Worm (Caenorhabditis elegans): ENCODE measurements around the gene mam-4.
"Not testable (repeated sequence)": the region's sequence is repeated elsewhere in the genome, so short reads cannot be mapped to it uniquely, and the experiment has no call there.

mam-4 gene

ce11 chrV:11279564-11279963 lies 31.6 kb downstream of the mam-4 start:
- TF ChIP-seq F49E8.2 (tag; optimal IDR thresholded peaks at IDR 0.05; ENCODE audit: borderline replicate concordance): peak; percentile 37
- TF ChIP-seq cey-2 (tag; optimal IDR thresholded peaks at IDR 0.05; ENCODE audit: borderline replicate concordance, insufficient read depth): no peak

- TF ChIP-seq tag-97 (GFP tag; IDR thresholded peaks at IDR 0.05) (no peak), lim-7 (GFP tag; IDR thresholded peaks at IDR 0.05) (no peak), nhr-28 (tag; optimal IDR thresholded peaks at IDR 0.05) (peak; percentile 27), nhr-111 (GFP tag; optimal IDR thresholded peaks at IDR 0.05) (no peak), ZK546.5 (tag; optimal IDR thresholded peaks at IDR 0.05) (no peak), mxl-3 (GFP tag; optimal IDR thresholded peaks at IDR 0.05) (peak; percentile 45), zfp-2 (tag; optimal IDR thresholded peaks at IDR 0.05) (no peak), mdl-1 (tag; optimal IDR thresholded peaks at IDR 0.05) (peak in 1 of 2 experiments; percentile 9), aha-1 (tag) (peak; percentile 92), unc-62 (GFP tag; optimal IDR thresholded peaks at IDR 0.05 in 1 of 2) (peak in 1 of 2 experiments; percentile 90), unc-62 (tag; optimal IDR thresholded peaks at IDR 0.05) (no peak)
Measured at ce11 chrV:11281414-11282209, 33.7 kb downstream of the mam-4 start.

- no peak for TF ChIP-seq aha-1 (tag)
- no peak for TF ChIP-seq lin-13 (GFP tag; optimal IDR thresholded peaks at IDR 0.05)
- no peak for TF ChIP-seq nhr-48 (tag; optimal IDR thresholded peaks at IDR 0.05)
- no peak for TF ChIP-seq ces-1 (GFP tag; optimal IDR thresholded peaks at IDR 0.05)
- TF ChIP-seq dve-1 (tag; optimal IDR thresholded peaks at IDR 0.05; ENCODE audit: insufficient read depth): no peak
- no peak for TF ChIP-seq php-3 (GFP tag; IDR thresholded peaks at IDR 0.05)
- no peak for TF ChIP-seq F44E2.7 (GFP tag; IDR thresholded peaks at IDR 0.05)
- no peak for TF ChIP-seq unc-130 (GFP tag; optimal IDR thresholded peaks at IDR 0.05)
- TF ChIP-seq lir-3 (tag; optimal IDR thresholded peaks at IDR 0.05): no peak
Measured at ce11 chrV:11282272-11282671, 34.3 kb downstream of the mam-4 start, which contains the start of gene gly-20. Gene gly-20 (plus strand): TSS chrV:11282572.

ce11 chrV:11286114-11286513 lies 38.2 kb downstream of the mam-4 start, which contains the start of gene C03E10.3:
Gene C03E10.3 (plus strand): TSS chrV:11286414.
- TF ChIP-seq lin-13 (GFP tag; optimal IDR thresholded peaks at IDR 0.05); mdl-1 (tag; optimal IDR thresholded peaks at IDR 0.05); tag-97 (GFP tag; IDR thresholded peaks at IDR 0.05): not testable (repeated sequence)

- no peak for TF ChIP-seq F26F4.8 (GFP tag; conservative IDR thresholded peaks at IDR 0.05)
- no peak for TF ChIP-seq nhr-25 (tag; optimal IDR thresholded peaks at IDR 0.05; ENCODE audit: borderline replicate concordance, insufficient read depth)
- no peak for TF ChIP-seq zag-1 (tag; optimal IDR thresholded peaks at IDR 0.05)
- no peak for TF ChIP-seq dmd-9 (GFP tag; IDR thresholded peaks at IDR 0.05)
- no peak for TF ChIP-seq ceh-28 (tag; optimal IDR thresholded peaks at IDR 0.05)
- TF ChIP-seq vab-7 (GFP tag; IDR thresholded peaks at IDR 0.05): no peak
- no peak for TF ChIP-seq lir-3 (tag; optimal IDR thresholded peaks at IDR 0.05)
- no peak for TF ChIP-seq D1046.2 (GFP tag; IDR thresholded peaks at IDR 0.05)
- TF ChIP-seq hif-1 (tag; optimal IDR thresholded peaks at IDR 0.05): no peak
- TF ChIP-seq nhr-111 (GFP tag; optimal IDR thresholded peaks at IDR 0.05): no peak
- no peak for TF ChIP-seq mdt-29 (GFP tag; IDR thresholded peaks at IDR 0.05)
- TF ChIP-seq F37D6.2 (tag; optimal IDR thresholded peaks at IDR 0.05): no peak
Measured at ce11 chrV:11290888-11291287, 42.9 kb downstream of the mam-4 start, which contains the start of gene C03E10.1. Gene C03E10.1 (plus strand): TSS chrV:11291188.
